Worm (Caenorhabditis elegans): ENCODE data around the gene C44C11.6.

C44C11.6 gene

DNA sequence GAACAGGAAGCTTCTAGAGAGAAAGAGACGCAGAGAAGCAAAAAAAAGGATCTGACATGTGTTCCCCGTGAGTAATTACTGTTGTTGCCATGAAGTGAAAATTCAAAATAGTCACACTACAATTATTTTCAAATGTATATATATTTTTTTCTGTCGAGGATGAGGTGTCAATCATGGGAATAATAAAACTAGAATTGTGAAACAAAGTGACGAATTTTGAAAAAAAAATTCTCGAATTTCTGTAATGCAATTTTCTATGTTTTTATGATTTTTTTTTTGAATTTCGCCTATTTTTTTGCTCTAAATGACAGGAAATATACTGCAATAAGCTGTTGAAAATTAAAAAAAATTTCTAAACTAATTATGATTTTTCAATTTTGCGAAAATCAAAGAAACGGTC, 8.5 kb downstream of the C44C11.6 start:
- no peak for TF ChIP-seq sea-2 (GFP tag; optimal IDR thresholded peaks at IDR 0.05)
- TF ChIP-seq pqm-1 (tag; optimal IDR thresholded peaks at IDR 0.05) = no peak
- no peak for TF ChIP-seq nhr-11 (tag; optimal IDR thresholded peaks at IDR 0.05)
- no peak for TF ChIP-seq nhr-237 (tag; optimal IDR thresholded peaks at IDR 0.05)
- no peak for TF ChIP-seq egl-27 (tag; optimal IDR thresholded peaks at IDR 0.05)
- TF ChIP-seq elt-2 (tag; optimal IDR thresholded peaks at IDR 0.05) = no peak
- TF ChIP-seq zag-1 (tag; optimal IDR thresholded peaks at IDR 0.05) = no peak
- no peak for TF ChIP-seq aly-2 (tag; optimal IDR thresholded peaks at IDR 0.05)
- no peak for TF ChIP-seq nhr-76 (tag; optimal IDR thresholded peaks at IDR 0.05)
- no peak for TF ChIP-seq nhr-23 (tag; optimal IDR thresholded peaks at IDR 0.05)
- TF ChIP-seq elt-3 (tag; optimal IDR thresholded peaks at IDR 0.05) = no peak
- no peak for TF ChIP-seq nfya-1 (tag; optimal IDR thresholded peaks at IDR 0.05; ENCODE audit: insufficient read depth)
- no peak for TF ChIP-seq ceh-82 (tag; optimal IDR thresholded peaks at IDR 0.05)
- TF ChIP-seq fos-1 (tag; optimal IDR thresholded peaks at IDR 0.05) = no peak
- no peak for TF ChIP-seq egl-5 (tag; optimal IDR thresholded peaks at IDR 0.05)

DNA sequence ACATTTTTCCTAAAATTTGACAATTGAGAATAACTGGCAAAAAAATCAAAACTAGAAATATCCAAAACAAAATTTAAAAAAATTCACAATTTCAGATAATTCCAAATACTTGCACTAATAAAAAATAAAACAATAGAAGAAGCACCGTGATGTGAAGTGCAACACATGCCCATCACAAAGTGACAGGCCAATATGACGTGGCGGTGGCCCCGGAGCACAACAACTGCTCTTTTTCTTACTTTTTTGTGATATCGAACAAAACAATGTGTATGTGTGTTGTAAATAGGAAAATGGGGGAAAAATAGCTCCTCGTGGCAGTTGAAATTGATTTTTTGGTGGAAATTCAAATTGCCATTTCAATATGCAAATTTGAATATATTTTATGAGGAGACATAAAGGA, 9.2 kb downstream of the C44C11.6 start:
- TF ChIP-seq mdl-1 (tag; optimal IDR thresholded peaks at IDR 0.05) (no peak), ztf-11 (tag; optimal IDR thresholded peaks at IDR 0.05) (no peak), pha-4 (tag; optimal IDR thresholded peaks at IDR 0.05) (no peak), nhr-11 (tag; optimal IDR thresholded peaks at IDR 0.05) (no peak), nhr-25 (tag; optimal IDR thresholded peaks at IDR 0.05) (no peak), nhr-12 (tag; optimal IDR thresholded peaks at IDR 0.05) (no peak), fkh-2 (tag; optimal IDR thresholded peaks at IDR 0.05) (no peak), lsy-12 (tag; optimal IDR thresholded peaks at IDR 0.05) (no peak)

ce11 chrII:12362262-12362661, 17.7 kb downstream of the C44C11.6 start:
- TF ChIP-seq nhr-67 (tag; optimal IDR thresholded peaks at IDR 0.05) = no peak
- TF ChIP-seq nfya-1 (tag; optimal IDR thresholded peaks at IDR 0.05; ENCODE audit: insufficient read depth) = no peak
- TF ChIP-seq R02D3.7 (tag; optimal IDR thresholded peaks at IDR 0.05) = no peak
- no peak for TF ChIP-seq snpc-4 (tag; optimal IDR thresholded peaks at IDR 0.05)
- TF ChIP-seq ztf-11 (tag; optimal IDR thresholded peaks at IDR 0.05) = no peak
- TF ChIP-seq egl-5 (tag; optimal IDR thresholded peaks at IDR 0.05) = no peak
- no peak for TF ChIP-seq fos-1 (tag; optimal IDR thresholded peaks at IDR 0.05)
- no peak for TF ChIP-seq sea-2 (GFP tag; optimal IDR thresholded peaks at IDR 0.05)
- no peak for TF ChIP-seq nhr-76 (tag; optimal IDR thresholded peaks at IDR 0.05)
- TF ChIP-seq nhr-43 (tag; optimal IDR thresholded peaks at IDR 0.05; ENCODE audit: poor library complexity, severe bottlenecking) = no peak
- no peak for TF ChIP-seq aly-2 (tag; optimal IDR thresholded peaks at IDR 0.05)
- no peak for TF ChIP-seq fkh-10 (GFP tag; optimal IDR thresholded peaks at IDR 0.05)
- TF ChIP-seq lin-15B (tag; optimal IDR thresholded peaks at IDR 0.05) = no peak
- TF ChIP-seq pqm-1 (tag; optimal IDR thresholded peaks at IDR 0.05) = no peak
- TF ChIP-seq ceh-9 (tag; optimal IDR thresholded peaks at IDR 0.05) = no peak
- TF ChIP-seq zag-1 (tag; optimal IDR thresholded peaks at IDR 0.05) = no peak
- TF ChIP-seq unc-62 (GFP tag; optimal IDR thresholded peaks at IDR 0.05) = no peak

DNA sequence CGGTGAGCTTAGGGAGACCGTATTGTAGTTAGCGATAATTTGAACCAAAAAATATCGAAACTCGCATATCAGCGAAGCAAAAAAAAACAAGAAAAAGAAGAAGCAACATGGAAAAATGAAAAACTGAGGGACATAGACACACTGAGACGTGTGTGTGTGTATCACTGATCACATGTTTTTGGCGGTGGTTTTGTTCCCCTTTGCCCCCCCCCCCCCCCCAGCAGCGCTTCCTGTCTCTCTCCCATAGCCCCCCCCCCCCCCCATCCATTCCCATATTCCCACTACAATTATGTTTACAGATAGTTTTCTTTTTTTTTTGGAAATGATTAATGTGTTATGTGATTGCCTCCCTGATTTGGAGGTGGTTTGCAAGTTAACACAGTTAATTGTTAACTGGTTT, 24.6 kb downstream of the C44C11.6 start:
- no peak for TF ChIP-seq lin-39 (tag; optimal IDR thresholded peaks at IDR 0.05)
- TF ChIP-seq nfya-1 (tag; optimal IDR thresholded peaks at IDR 0.05; ENCODE audit: insufficient read depth) = no peak
- no peak for TF ChIP-seq nhr-67 (tag; optimal IDR thresholded peaks at IDR 0.05)

DNA sequence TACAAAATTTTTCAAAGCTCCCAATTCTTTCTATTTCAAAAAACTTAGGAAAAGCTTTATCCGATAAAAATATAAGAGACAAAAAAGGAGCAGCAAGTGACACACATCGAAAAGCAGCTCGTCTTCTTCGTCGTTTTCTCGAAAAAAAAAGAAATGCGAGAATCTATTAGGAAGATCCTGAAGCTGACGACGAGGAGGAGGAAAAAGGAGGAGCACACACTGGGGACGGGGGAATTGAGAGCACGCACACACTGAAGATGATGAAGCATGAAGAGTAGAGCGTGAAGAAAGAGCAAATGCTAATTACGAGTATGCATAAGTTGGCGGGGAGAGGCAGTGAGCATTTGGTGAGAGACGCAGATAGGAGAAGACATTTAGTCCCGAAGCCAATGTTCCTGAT, 29.3 kb downstream of the C44C11.6 start:
- peak; percentile 8 for TF ChIP-seq nfya-1 (tag; optimal IDR thresholded peaks at IDR 0.05; ENCODE audit: insufficient read depth)
- no peak for TF ChIP-seq nhr-77 (tag; optimal IDR thresholded peaks at IDR 0.05)

DNA sequence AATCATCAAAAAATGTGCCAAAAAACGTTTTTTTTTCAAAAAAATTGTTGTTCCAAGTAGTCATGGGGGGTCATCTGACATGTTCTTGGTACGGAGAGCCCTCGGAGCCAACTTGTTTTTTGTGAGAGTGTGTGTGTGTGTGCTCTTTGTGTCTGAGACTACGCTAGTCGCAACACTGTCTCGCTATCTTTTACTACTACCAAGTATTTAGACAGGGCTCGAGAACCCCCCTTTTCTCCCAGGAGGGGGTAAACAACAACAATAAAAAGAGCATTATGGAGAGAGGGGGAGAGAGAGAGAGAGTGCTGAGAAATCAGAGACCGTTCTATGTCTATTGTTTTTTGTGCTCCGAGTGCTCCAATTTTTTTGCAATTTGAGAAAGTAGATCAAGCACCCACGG, 34.2 kb downstream of the C44C11.6 start:
- TF ChIP-seq nhr-28 (tag; optimal IDR thresholded peaks at IDR 0.05) (no peak), egl-5 (tag; optimal IDR thresholded peaks at IDR 0.05) (peak; percentile 79), nhr-12 (tag; optimal IDR thresholded peaks at IDR 0.05) (no peak), lin-39 (tag; optimal IDR thresholded peaks at IDR 0.05) (peak; percentile 52), nhr-67 (tag; optimal IDR thresholded peaks at IDR 0.05) (no peak), pha-4 (tag; optimal IDR thresholded peaks at IDR 0.05) (peak; percentile 77), fkh-2 (tag; optimal IDR thresholded peaks at IDR 0.05) (no peak), snpc-4 (tag; optimal IDR thresholded peaks at IDR 0.05) (no peak), nhr-25 (tag; optimal IDR thresholded peaks at IDR 0.05) (no peak), nfya-1 (tag; optimal IDR thresholded peaks at IDR 0.05; ENCODE audit: insufficient read depth) (peak; percentile 5), nhr-11 (tag; optimal IDR thresholded peaks at IDR 0.05) (no peak)
